Worm (Caenorhabditis elegans) whole organism, young adult: ENCODE measurements around the gene ZK84.2.

Experiments
- C17E4.6 ChIP-seq: fragments of 200-800 bp; sonication (Bioruptor generic); IDR thresholded peaks from 2 replicates; pipeline ENCODE4 v1.3.6; 2022; ENCODE audit warnings: missing genetic modification reagents, missing genetic modification characterization, missing compliant biosample characterization
- D2030.7 ChIP-seq: fragments of 200-800 bp; sonication (Bioruptor generic); IDR thresholded peaks from 2 replicates; pipeline ENCODE4 v1.3.6; 2022; ENCODE audit warnings: missing genetic modification reagents, missing genetic modification characterization, missing compliant biosample characterization
- F33H1.4 ChIP-seq: fragments of 200-800 bp; sonication (Bioruptor generic); IDR thresholded peaks from 2 replicates; pipeline ENCODE4 v1.3.6; 2022; ENCODE audit warnings: missing genetic modification reagents, missing genetic modification characterization, missing compliant biosample characterization
- F49E8.2 ChIP-seq: sonication (generic microtip); optimal IDR thresholded peaks from 3 replicates; lab custom pipeline; 2017; ENCODE audit warnings: missing genetic modification characterization, mild to moderate bottlenecking, missing compliant biosample characterization, antibody characterized with exemption, moderate library complexity; ENCODE audit not compliant: insufficient read depth
- F52B5.7 ChIP-seq: sonication (generic microtip); optimal IDR thresholded peaks from 2 replicates; lab custom pipeline; 2016; ENCODE audit warnings: mild to moderate bottlenecking, missing genetic modification characterization, missing compliant biosample characterization
- F55B11.4 ChIP-seq: sonication (generic microtip); optimal IDR thresholded peaks from 2 replicates; lab custom pipeline; 2016; ENCODE audit warnings: missing compliant biosample characterization, missing genetic modification characterization, borderline replicate concordance; ENCODE audit not compliant: insufficient read depth
- F57A8.1 ChIP-seq: fragments of 200-800 bp; sonication (Bioruptor generic); optimal IDR thresholded peaks from 2 replicates; lab custom pipeline; 2018; ENCODE audit warnings: mild to moderate bottlenecking, missing genetic modification characterization, moderate library complexity, missing compliant biosample characterization
- Y53F4B.3 ChIP-seq: fragments of 200-800 bp; sonication (Bioruptor generic); IDR thresholded peaks from 2 replicates; pipeline ENCODE4 v1.3.6; 2022; ENCODE audit warnings: missing genetic modification reagents, missing genetic modification characterization, missing compliant biosample characterization
- Y53G8AR.9 ChIP-seq: fragments of 200-800 bp; sonication (Bioruptor generic); conservative IDR thresholded peaks from 2 replicates; pipeline ENCODE4 v1.3.6; 2022; ENCODE audit warnings: missing genetic modification reagents, missing genetic modification characterization, missing compliant biosample characterization
- Y56A3A.18 ChIP-seq: fragments of 200-800 bp; sonication (Bioruptor generic); IDR thresholded peaks from 2 replicates; pipeline ENCODE4 v1.3.6; 2022; ENCODE audit warnings: missing genetic modification reagents, missing genetic modification characterization, missing compliant biosample characterization
- Y67H2A.10 ChIP-seq: fragments of 200-800 bp; sonication (Bioruptor generic); conservative IDR thresholded peaks from 2 replicates; pipeline ENCODE4 v1.3.6; 2022; ENCODE audit warnings: missing genetic modification reagents, missing genetic modification characterization, missing compliant biosample characterization
- Y79H2A.3 ChIP-seq: fragments of 200-800 bp; sonication (Bioruptor generic); conservative IDR thresholded peaks from 2 replicates; pipeline ENCODE4 v1.3.6; 2022; ENCODE audit warnings: missing genetic modification reagents, missing genetic modification characterization, missing compliant biosample characterization
- ZK185.1 ChIP-seq: sonication (generic microtip); optimal IDR thresholded peaks from 2 replicates; lab custom pipeline; 2016; ENCODE audit warnings: mild to moderate bottlenecking, missing genetic modification characterization, missing compliant biosample characterization; ENCODE audit not compliant: poor library complexity, severe bottlenecking
- akir-1 ChIP-seq: fragments of 200-800 bp; sonication (Bioruptor generic); optimal IDR thresholded peaks from 2 replicates; lab custom pipeline; 2018; ENCODE audit warnings: mild to moderate bottlenecking, missing genetic modification characterization, moderate library complexity, missing compliant biosample characterization
- aptf-2 ChIP-seq: fragments of 200-800 bp; sonication (Bioruptor generic); conservative IDR thresholded peaks from 2 replicates; pipeline ENCODE4 v1.3.6; 2022; ENCODE audit warnings: missing genetic modification reagents, missing genetic modification characterization, missing compliant biosample characterization
- athp-1 ChIP-seq: sonication (generic microtip); optimal IDR thresholded peaks from 2 replicates; lab custom pipeline; 2017; ENCODE audit warnings: mild to moderate bottlenecking, missing genetic modification characterization, missing compliant biosample characterization
- bed-1 ChIP-seq: fragments of 200-800 bp; sonication (Bioruptor generic); IDR thresholded peaks from 2 replicates; pipeline ENCODE4 v1.3.6; 2022; ENCODE audit warnings: missing genetic modification reagents, missing genetic modification characterization, missing compliant biosample characterization
- ceh-100 ChIP-seq: fragments of 200-800 bp; sonication (Bioruptor generic); IDR thresholded peaks from 2 replicates; pipeline ENCODE4 v1.3.6; 2022; ENCODE audit warnings: missing genetic modification reagents, missing genetic modification characterization, missing compliant biosample characterization
- die-1 ChIP-seq: sonication (generic microtip); optimal IDR thresholded peaks from 2 replicates; lab custom pipeline; 2016; ENCODE audit warnings: missing genotype, mild to moderate bottlenecking, missing genetic modification characterization, missing compliant biosample characterization
- dox-1 ChIP-seq: fragments of 200-800 bp; sonication (Bioruptor generic); IDR thresholded peaks from 2 replicates; pipeline ENCODE4 v1.3.6; 2022; ENCODE audit warnings: missing genetic modification reagents, missing genetic modification characterization, missing compliant biosample characterization
- egl-18 ChIP-seq: fragments of 200-800 bp; sonication (Bioruptor generic); IDR thresholded peaks from 2 replicates; pipeline ENCODE4 v1.3.6; 2022; ENCODE audit warnings: missing genetic modification reagents, missing genetic modification characterization, missing compliant biosample characterization
- egl-44 ChIP-seq: fragments of 200-800 bp; sonication (Bioruptor generic); IDR thresholded peaks from 2 replicates; pipeline ENCODE4 v1.3.6; 2022; ENCODE audit warnings: missing genetic modification reagents, missing genetic modification characterization, missing compliant biosample characterization
- gei-17 ChIP-seq: fragments of 200-800 bp; sonication (Bioruptor generic); optimal IDR thresholded peaks from 2 replicates; lab custom pipeline; 2018; ENCODE audit warnings: mild to moderate bottlenecking, missing genetic modification characterization, missing compliant biosample characterization
- hlh-12 ChIP-seq: sonication (generic microtip); optimal IDR thresholded peaks from 2 replicates; lab custom pipeline; 2016; ENCODE audit warnings: missing genetic modification characterization, missing compliant biosample characterization
- hlh-26 ChIP-seq: fragments of 200-800 bp; sonication (Bioruptor generic); conservative IDR thresholded peaks from 2 replicates; pipeline ENCODE4 v1.3.6; 2022; ENCODE audit warnings: missing genetic modification reagents, missing genetic modification characterization, missing compliant biosample characterization
- hmg-20 ChIP-seq: fragments of 200-800 bp; sonication (Bioruptor generic); IDR thresholded peaks from 2 replicates; pipeline ENCODE4 v1.3.6; 2022; ENCODE audit warnings: missing genetic modification reagents, missing genetic modification characterization, missing compliant biosample characterization
- lag-1 ChIP-seq: fragments of 200-800 bp; sonication (Bioruptor generic); IDR thresholded peaks from 2 replicates; pipeline ENCODE4 v1.3.6; 2022; ENCODE audit warnings: missing genetic modification reagents, missing genetic modification characterization, missing compliant biosample characterization
- lin-35 ChIP-seq, 3 experiments: fragments of 150-350 bp in 2 of 3; sonication (generic microtip) in 1 of 3; optimal IDR thresholded peaks; 2 replicates each; lab custom pipeline; 2014 to 2018; ENCODE audit warnings: missing biosample characterization in 3 of 3, missing genetic modification characterization in 3 of 3, missing genetic modification reagents in 3 of 3
- lin-54 ChIP-seq: fragments of 200-800 bp; sonication (Bioruptor generic); optimal IDR thresholded peaks from 2 replicates; lab custom pipeline; 2018; ENCODE audit warnings: mild to moderate bottlenecking, missing genetic modification characterization, missing compliant biosample characterization
- lsl-1 ChIP-seq: fragments of 200-800 bp; sonication (Bioruptor generic); optimal IDR thresholded peaks from 2 replicates; lab custom pipeline; 2018; ENCODE audit warnings: mild to moderate bottlenecking, missing genetic modification characterization, moderate library complexity, missing compliant biosample characterization
- madf-10 ChIP-seq: sonication (generic microtip); optimal IDR thresholded peaks from 2 replicates; lab custom pipeline; 2016; ENCODE audit warnings: mild to moderate bottlenecking, missing genetic modification characterization, missing compliant biosample characterization
- madf-6 ChIP-seq: fragments of 200-800 bp; sonication (Bioruptor generic); IDR thresholded peaks from 2 replicates; pipeline ENCODE4 v1.3.6; 2022; ENCODE audit warnings: missing genetic modification reagents, missing genetic modification characterization, missing compliant biosample characterization
- mcd-1 ChIP-seq: fragments of 200-800 bp; sonication (Bioruptor generic); IDR thresholded peaks from 2 replicates; pipeline ENCODE4 v1.3.6; 2022; ENCODE audit warnings: missing genetic modification reagents, missing genetic modification characterization, missing compliant biosample characterization
- mel-28 ChIP-seq: sonication (generic microtip); optimal IDR thresholded peaks from 2 replicates; lab custom pipeline; 2016; ENCODE audit warnings: borderline replicate concordance, mild to moderate bottlenecking, missing genetic modification characterization, missing compliant biosample characterization
- mes-4 ChIP-seq: sonication (generic microtip); optimal IDR thresholded peaks from 2 replicates; lab custom pipeline; 2016; ENCODE audit warnings: missing genotype, missing genetic modification characterization, missing compliant biosample characterization
- nfya-2 ChIP-seq: fragments of 200-800 bp; sonication (Bioruptor generic); IDR thresholded peaks from 2 replicates; pipeline ENCODE4 v1.3.6; 2022; ENCODE audit warnings: missing genetic modification reagents, missing genetic modification characterization, missing compliant biosample characterization
- nfyb-1 ChIP-seq: fragments of 200-800 bp; sonication (Bioruptor generic); IDR thresholded peaks from 2 replicates; pipeline ENCODE4 v1.3.6; 2022; ENCODE audit warnings: missing genetic modification reagents, missing genetic modification characterization, missing compliant biosample characterization
- pha-4 ChIP-seq: fragments of 150-350 bp; sonication (generic microtip); optimal IDR thresholded peaks from 2 replicates; lab custom pipeline; 2014; ENCODE audit warnings: missing biosample characterization, missing genetic modification reagents, missing genetic modification characterization
- rcor-1 ChIP-seq: fragments of 200-800 bp; sonication (Bioruptor generic); IDR thresholded peaks from 2 replicates; pipeline ENCODE4 v1.3.6; 2022; ENCODE audit warnings: missing genetic modification reagents, missing genetic modification characterization, missing compliant biosample characterization
- rec-8 ChIP-seq, 2 experiments: sonication (generic microtip); optimal IDR thresholded peaks; 2 replicates each; lab custom pipeline; 2016; ENCODE audit warnings: mild to moderate bottlenecking in 2 of 2, missing genetic modification characterization in 2 of 2, missing genetic modification reagents in 2 of 2, missing genotype in 2 of 2, missing biosample characterization in 1 of 2, missing compliant biosample characterization in 1 of 2, moderate library complexity in 1 of 2
- sea-2 ChIP-seq: fragments of 200-800 bp; sonication (Bioruptor generic); IDR thresholded peaks from 2 replicates; pipeline ENCODE4 v1.3.6; 2022; ENCODE audit warnings: missing genetic modification characterization, missing compliant biosample characterization
- snpc-1.3 ChIP-seq: sonication (generic microtip); optimal IDR thresholded peaks from 2 replicates; lab custom pipeline; 2017; ENCODE audit warnings: missing genetic modification characterization, mild to moderate bottlenecking, missing compliant biosample characterization, antibody characterized with exemption, moderate library complexity, missing genotype, missing genetic modification reagents; ENCODE audit not compliant: insufficient read depth
- somi-1 ChIP-seq: fragments of 200-800 bp; sonication (Bioruptor generic); optimal IDR thresholded peaks from 2 replicates; lab custom pipeline; 2018; ENCODE audit warnings: mild to moderate bottlenecking, missing genetic modification characterization, missing compliant biosample characterization
- tlf-1 ChIP-seq: fragments of 200-800 bp; sonication (Bioruptor generic); optimal IDR thresholded peaks from 2 replicates; lab custom pipeline; 2018; ENCODE audit warnings: mild to moderate bottlenecking, missing genetic modification characterization, missing compliant biosample characterization
- zfh-2 ChIP-seq: fragments of 200-800 bp; sonication (Bioruptor generic); conservative IDR thresholded peaks from 2 replicates; pipeline ENCODE4 v1.3.6; 2022; ENCODE audit warnings: missing genetic modification reagents, missing genetic modification characterization, missing compliant biosample characterization
- ztf-18 ChIP-seq: sonication (generic microtip); optimal IDR thresholded peaks from 2 replicates; lab custom pipeline; 2016; ENCODE audit warnings: missing genotype, mild to moderate bottlenecking, missing genetic modification characterization, missing compliant biosample characterization
- ztf-22 ChIP-seq: fragments of 200-800 bp; sonication (Bioruptor generic); optimal IDR thresholded peaks from 2 replicates; lab custom pipeline; 2018; ENCODE audit warnings: mild to moderate bottlenecking, missing genetic modification characterization, moderate library complexity, missing compliant biosample characterization
- ztf-25 ChIP-seq: fragments of 200-800 bp; sonication (Bioruptor generic); IDR thresholded peaks from 2 replicates; pipeline ENCODE4 v1.3.6; 2022; ENCODE audit warnings: missing genetic modification reagents, missing genetic modification characterization, missing compliant biosample characterization

Gene ZK84.2

ce11 chrII:6061495-6061894 is 47.3 kb downstream of the ZK84.2 start (continued):
- TF ChIP-seq rec-8 (tag; optimal IDR thresholded peaks at IDR 0.05; lab: Kevin White, UChicago) (peak in 1 of 2 experiments; percentile 56), egl-44 (GFP tag; lab: Robert Waterston, UW) (no peak), dox-1 (GFP tag; lab: Robert Waterston, UW) (peak; percentile 51; the same call in 1 of the 2 replicates), sea-2 (GFP tag; lab: Robert Waterston, UW) (no peak), hlh-12 (tag; lab: Kevin White, UChicago) (no peak), F57A8.1 (GFP tag; lab: Kevin White, UChicago) (no peak), somi-1 (GFP tag; lab: Kevin White, UChicago) (no peak), akir-1 (GFP tag; lab: Kevin White, UChicago) (no peak), zfh-2 (GFP tag; lab: Robert Waterston, UW) (no peak), madf-6 (GFP tag; lab: Robert Waterston, UW) (peak; percentile 75), ztf-18 (tag; lab: Kevin White, UChicago) (peak; percentile 44), nfyb-1 (peak; percentile 47; the same call in 1 of the 2 replicates), lsl-1 (GFP tag; lab: Kevin White, UChicago) (peak; percentile 24), C17E4.6 (GFP tag; lab: Robert Waterston, UW) (no peak), gei-17 (GFP tag; lab: Kevin White, UChicago) (no peak), snpc-1.3 (peak; percentile 9), D2030.7 (peak; percentile 40; the same call in 1 of the 2 replicates), madf-10 (tag; lab: Kevin White, UChicago) (peak; percentile 68), ztf-22 (no peak), mes-4 (no peak), egl-18 (GFP tag; lab: Robert Waterston, UW) (no peak), lin-35 (GFP tag; optimal IDR thresholded peaks at IDR 0.05; lab: Kevin White, UChicago) (peak; percentile 6 to 95 (median 65)), Y79H2A.3 (GFP tag; lab: Robert Waterston, UW) (no peak), Y67H2A.10 (no peak), F55B11.4 (tag; lab: Kevin White, UChicago) (no peak), hmg-20 (GFP tag; lab: Robert Waterston, UW) (peak; percentile 48; the same call in 1 of the 2 replicates), hlh-26 (GFP tag; lab: Robert Waterston, UW) (no peak), tlf-1 (GFP tag; lab: Kevin White, UChicago) (no peak), rcor-1 (peak; percentile 25; the same call in 1 of the 2 replicates), ceh-100 (GFP tag; lab: Robert Waterston, UW) (peak; percentile 62), mcd-1 (peak; percentile 73), mel-28 (tag; lab: Kevin White, UChicago) (no peak), athp-1 (tag; lab: Kevin White, UChicago) (peak; percentile 4), F49E8.2 (no peak), die-1 (tag; lab: Kevin White, UChicago) (no peak), F52B5.7 (no peak), nfya-2 (no peak), Y56A3A.18 (GFP tag; lab: Robert Waterston, UW) (no peak), aptf-2 (GFP tag; lab: Robert Waterston, UW) (peak; percentile 79), ztf-25 (GFP tag; lab: Robert Waterston, UW) (no peak), bed-1 (GFP tag; lab: Robert Waterston, UW) (no peak), Y53F4B.3 (GFP tag; lab: Robert Waterston, UW) (no peak), Y53G8AR.9 (GFP tag; lab: Robert Waterston, UW) (no peak), pha-4 (tag; lab: Kevin White, UChicago) (no peak), lin-54 (GFP tag; lab: Kevin White, UChicago) (peak; percentile 91), F33H1.4 (GFP tag; lab: Robert Waterston, UW) (peak; percentile 42), lag-1 (GFP tag; lab: Robert Waterston, UW) (no peak), ZK185.1 (tag; lab: Kevin White, UChicago) (peak; percentile 91)
